Worm (Caenorhabditis elegans): ENCODE measurements around the gene F22E5.20.

DNA sequence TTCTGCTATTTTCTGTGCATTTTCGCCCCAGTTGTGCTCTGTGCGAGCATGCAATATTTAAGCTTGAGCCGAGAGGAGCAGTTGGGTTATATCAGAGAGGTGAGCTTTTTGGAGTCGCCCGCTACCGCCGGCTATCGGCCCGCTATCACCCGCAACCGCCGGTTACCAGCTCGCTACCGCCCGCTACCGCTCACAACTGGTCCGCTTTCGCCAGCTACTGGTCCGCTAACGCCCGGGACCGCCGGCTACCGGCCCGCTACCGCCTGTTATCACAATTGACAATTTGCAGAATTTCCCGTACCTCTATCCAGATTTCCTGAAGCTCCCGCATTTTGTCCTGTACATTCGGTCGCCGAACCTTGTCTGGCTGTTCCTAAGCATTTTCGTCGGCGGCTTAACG lies 45.0 kb downstream of the F22E5.20 start:
- no peak for TF ChIP-seq npax-4 (tag; optimal IDR thresholded peaks at IDR 0.05)
- TF ChIP-seq K02D7.2 (tag; optimal IDR thresholded peaks at IDR 0.05) = no peak
- no peak for TF ChIP-seq ceh-9 (tag; optimal IDR thresholded peaks at IDR 0.05)

Data from whole organism, late embryonic.